Worm (Caenorhabditis elegans): Measurements from ENCODE around the gene fbxb-90.

The fbxb-90 gene

ce11 chrII:3727996-3728395, 20.6 kb downstream of the fbxb-90 start, which contains the start of gene C46E10.8:
TSS of gene C46E10.8 (minus strand) at chrII:3728096.
- no peak for TF ChIP-seq sox-2 (GFP tag; IDR thresholded peaks at IDR 0.05)
- no peak for TF ChIP-seq ztf-16 (tag; optimal IDR thresholded peaks at IDR 0.05)
- TF ChIP-seq ceh-14 (tag; optimal IDR thresholded peaks at IDR 0.05): no peak
- no peak for TF ChIP-seq npax-4 (tag; optimal IDR thresholded peaks at IDR 0.05)
- no peak for TF ChIP-seq odd-2 (tag; optimal IDR thresholded peaks at IDR 0.05)
- no peak for TF ChIP-seq lin-11 (tag; optimal IDR thresholded peaks at IDR 0.05)

- TF ChIP-seq mec-3 (tag; optimal IDR thresholded peaks at IDR 0.05; ENCODE audit: borderline replicate concordance) (peak; percentile 6), nfya-1 (tag; optimal IDR thresholded peaks at IDR 0.05) (no peak), ref-2 (tag; optimal IDR thresholded peaks at IDR 0.05) (no peak), pha-2 (tag; optimal IDR thresholded peaks at IDR 0.05) (no peak)
Measured at ce11 chrII:3724175-3724715, 24.4 kb downstream of the fbxb-90 start, which contains the start of gene C46E10.1. TSS of gene C46E10.1 (plus strand) at chrII:3724225.

ce11 chrII:3721016-3721415, 27.6 kb downstream of the fbxb-90 start, which contains the start of gene C46E10.3:
TSS of gene C46E10.3 (plus strand) at chrII:3721316.
- TF ChIP-seq che-1 (tag; optimal IDR thresholded peaks at IDR 0.05) (no peak), ceh-9 (tag; optimal IDR thresholded peaks at IDR 0.05) (no peak), unc-42 (tag; optimal IDR thresholded peaks at IDR 0.05) (no peak), ceh-6 (GFP tag; optimal IDR thresholded peaks at IDR 0.05) (no peak), nfya-1 (tag; optimal IDR thresholded peaks at IDR 0.05) (no peak), ceh-22 (tag; optimal IDR thresholded peaks at IDR 0.05) (no peak), zip-5 (tag; optimal IDR thresholded peaks at IDR 0.05) (no peak)

- TF ChIP-seq ref-2 (tag; optimal IDR thresholded peaks at IDR 0.05): no peak
- TF ChIP-seq hlh-30 (tag; optimal IDR thresholded peaks at IDR 0.05; ENCODE audit: insufficient read depth): no peak
- TF ChIP-seq ceh-45 (GFP tag; IDR thresholded peaks at IDR 0.05): no peak
- TF ChIP-seq dve-1 (tag; optimal IDR thresholded peaks at IDR 0.05): no peak
- no peak for TF ChIP-seq ceh-9 (tag; optimal IDR thresholded peaks at IDR 0.05)
- TF ChIP-seq ets-4 (tag; optimal IDR thresholded peaks at IDR 0.05): no peak
Measured at ce11 chrII:3716961-3717360, 31.7 kb downstream of the fbxb-90 start, which contains the start of gene fbxc-52. TSS of gene fbxc-52 (plus strand) at chrII:3717261.

- TF ChIP-seq ceh-22 (tag; optimal IDR thresholded peaks at IDR 0.05) (no peak), ahr-1 (tag; optimal IDR thresholded peaks at IDR 0.05) (no peak), ceh-19 (GFP tag; optimal IDR thresholded peaks at IDR 0.05) (no peak), hlh-15 (tag; optimal IDR thresholded peaks at IDR 0.05) (no peak), pha-4 (tag; optimal IDR thresholded peaks at IDR 0.05) (no peak), npax-4 (tag; optimal IDR thresholded peaks at IDR 0.05) (no peak), C38D4.7 (GFP tag; optimal IDR thresholded peaks at IDR 0.05) (no peak), K02D7.2 (tag; optimal IDR thresholded peaks at IDR 0.05) (no peak)
Measured at ce11 chrII:3716455-3716854, 32.2 kb downstream of the fbxb-90 start, which contains the start of gene srh-99. TSS of gene srh-99 (minus strand) at chrII:3716555.

- TF ChIP-seq ttx-3 (tag; optimal IDR thresholded peaks at IDR 0.05) (no peak), mec-3 (tag; optimal IDR thresholded peaks at IDR 0.05; ENCODE audit: borderline replicate concordance) (no peak), dmd-4 (tag; optimal IDR thresholded peaks at IDR 0.05; ENCODE audit: borderline replicate concordance) (no peak), tbx-2 (tag; optimal IDR thresholded peaks at IDR 0.05) (no peak), T23F11.4 (GFP tag; optimal IDR thresholded peaks at IDR 0.05) (no peak), ceh-48 (tag; optimal IDR thresholded peaks at IDR 0.05) (no peak), sdc-2 (tag; optimal IDR thresholded peaks at IDR 0.05) (no peak), F13H6.1 (tag; optimal IDR thresholded peaks at IDR 0.05) (no peak), ceh-2 (tag; optimal IDR thresholded peaks at IDR 0.05) (no peak), ceh-6 (GFP tag; optimal IDR thresholded peaks at IDR 0.05) (no peak), pqm-1 (tag; optimal IDR thresholded peaks at IDR 0.05) (no peak), fkh-10 (GFP tag; optimal IDR thresholded peaks at IDR 0.05) (no peak), nfya-1 (tag; optimal IDR thresholded peaks at IDR 0.05) (no peak), pha-2 (tag; optimal IDR thresholded peaks at IDR 0.05) (no peak), Y22D7AL.16 (tag; optimal IDR thresholded peaks at IDR 0.05) (no peak)
Measured at ce11 chrII:3714595-3714994, 34.0 kb downstream of the fbxb-90 start, which contains the start of gene srh-100. TSS of gene srh-100 (minus strand) at chrII:3714695.

Data from whole organism, late embryonic.